Worm (Caenorhabditis elegans) whole organism, young adult: ENCODE measurements around the gene C53C11.4.

Experiments
- B0261.1 ChIP-seq: sonication (generic microtip); optimal IDR thresholded peaks from 2 replicates; lab custom pipeline; 2016; ENCODE audit warnings: mild to moderate bottlenecking, missing genetic modification characterization, moderate library complexity, missing compliant biosample characterization
- B0336.3 ChIP-seq: fragments of 200-800 bp; sonication (Bioruptor generic); IDR thresholded peaks from 2 replicates; pipeline ENCODE4 v1.3.6; 2022; ENCODE audit warnings: missing genetic modification characterization, missing compliant biosample characterization
- C06A6.2 ChIP-seq: fragments of 200-800 bp; sonication (Bioruptor generic); conservative IDR thresholded peaks from 2 replicates; pipeline ENCODE4 v1.3.6; 2022; ENCODE audit warnings: missing genetic modification characterization, missing compliant biosample characterization
- F33H1.4 ChIP-seq: fragments of 200-800 bp; sonication (Bioruptor generic); IDR thresholded peaks from 2 replicates; pipeline ENCODE4 v1.3.6; 2022; ENCODE audit warnings: missing genetic modification reagents, missing genetic modification characterization, missing compliant biosample characterization
- F57C9.4 ChIP-seq: sonication (generic microtip); optimal IDR thresholded peaks from 2 replicates; lab custom pipeline; 2017; ENCODE audit warnings: mild to moderate bottlenecking, missing genetic modification characterization, missing compliant biosample characterization
- Y53G8AR.9 ChIP-seq: fragments of 200-800 bp; sonication (Bioruptor generic); conservative IDR thresholded peaks from 2 replicates; pipeline ENCODE4 v1.3.6; 2022; ENCODE audit warnings: missing genetic modification reagents, missing genetic modification characterization, missing compliant biosample characterization
- Y67H2A.10 ChIP-seq: fragments of 200-800 bp; sonication (Bioruptor generic); conservative IDR thresholded peaks from 2 replicates; pipeline ENCODE4 v1.3.6; 2022; ENCODE audit warnings: missing genetic modification reagents, missing genetic modification characterization, missing compliant biosample characterization
- Y79H2A.3 ChIP-seq: fragments of 200-800 bp; sonication (Bioruptor generic); conservative IDR thresholded peaks from 2 replicates; pipeline ENCODE4 v1.3.6; 2022; ENCODE audit warnings: missing genetic modification reagents, missing genetic modification characterization, missing compliant biosample characterization
- atf-7 ChIP-seq: sonication (generic microtip); optimal IDR thresholded peaks from 2 replicates; lab custom pipeline; 2017; ENCODE audit warnings: mild to moderate bottlenecking, missing genetic modification characterization, missing compliant biosample characterization
- attf-5 ChIP-seq: fragments of 200-800 bp; sonication (Bioruptor generic); optimal IDR thresholded peaks from 2 replicates; lab custom pipeline; 2018; ENCODE audit warnings: mild to moderate bottlenecking, missing genetic modification characterization, missing compliant biosample characterization
- ccch-3 ChIP-seq: fragments of 200-800 bp; sonication (Bioruptor generic); optimal IDR thresholded peaks from 2 replicates; lab custom pipeline; 2018; ENCODE audit warnings: mild to moderate bottlenecking, missing genetic modification characterization, missing compliant biosample characterization
- ceh-100 ChIP-seq: fragments of 200-800 bp; sonication (Bioruptor generic); IDR thresholded peaks from 2 replicates; pipeline ENCODE4 v1.3.6; 2022; ENCODE audit warnings: missing genetic modification reagents, missing genetic modification characterization, missing compliant biosample characterization
- chd-7 ChIP-seq: sonication (generic microtip); optimal IDR thresholded peaks from 2 replicates; lab custom pipeline; 2016; ENCODE audit warnings: mild to moderate bottlenecking, missing genetic modification characterization, moderate library complexity, missing compliant biosample characterization
- dpff-1 ChIP-seq: sonication (generic microtip); optimal IDR thresholded peaks from 2 replicates; lab custom pipeline; 2017; ENCODE audit warnings: mild to moderate bottlenecking, missing genetic modification characterization, missing compliant biosample characterization
- efl-1 ChIP-seq: fragments of 150-350 bp; optimal IDR thresholded peaks from 2 replicates; lab custom pipeline; 2014; ENCODE audit warnings: missing biosample characterization, missing genetic modification reagents, missing genetic modification characterization
- ets-4 ChIP-seq: fragments of 200-800 bp; sonication (Bioruptor generic); optimal IDR thresholded peaks from 2 replicates; lab custom pipeline; 2018; ENCODE audit warnings: mild to moderate bottlenecking, missing genetic modification characterization, missing compliant biosample characterization
- fkh-3 ChIP-seq: sonication (generic microtip); optimal IDR thresholded peaks from 2 replicates; lab custom pipeline; 2016; ENCODE audit warnings: mild to moderate bottlenecking, missing genetic modification characterization, missing compliant biosample characterization
- him-1 ChIP-seq: sonication (generic microtip); optimal IDR thresholded peaks from 2 replicates; lab custom pipeline; 2016; ENCODE audit warnings: missing genotype, missing genetic modification reagents, missing genetic modification characterization, missing compliant biosample characterization
- hlh-12 ChIP-seq: sonication (generic microtip); optimal IDR thresholded peaks from 2 replicates; lab custom pipeline; 2016; ENCODE audit warnings: missing genetic modification characterization, missing compliant biosample characterization
- hrde-1 ChIP-seq: sonication (generic microtip); optimal IDR thresholded peaks from 2 replicates; lab custom pipeline; 2016; ENCODE audit warnings: missing genetic modification characterization, mild to moderate bottlenecking, missing compliant biosample characterization, moderate library complexity, missing genotype, missing genetic modification reagents, borderline replicate concordance
- let-526 ChIP-seq: fragments of 200-800 bp; sonication (Bioruptor generic); IDR thresholded peaks from 2 replicates; pipeline ENCODE4 v1.3.6; 2022; ENCODE audit warnings: missing genetic modification reagents, missing genetic modification characterization, missing compliant biosample characterization
- let-607 ChIP-seq, 2 experiments: fragments of 200-800 bp in 1 of 2; sonication (Bioruptor generic) in 1 of 2; sonication (generic microtip) in 1 of 2; optimal IDR thresholded peaks; 2 replicates each; lab custom pipeline; 2016 to 2018; ENCODE audit warnings: mild to moderate bottlenecking in 2 of 2, missing compliant biosample characterization in 2 of 2, missing genetic modification characterization in 2 of 2, moderate library complexity in 2 of 2, missing genotype in 1 of 2
- lin-35 ChIP-seq, 3 experiments: fragments of 150-350 bp in 2 of 3; sonication (generic microtip) in 1 of 3; optimal IDR thresholded peaks; 2 replicates each; lab custom pipeline; 2014 to 2018; ENCODE audit warnings: missing biosample characterization in 3 of 3, missing genetic modification characterization in 3 of 3, missing genetic modification reagents in 3 of 3
- lin-40 ChIP-seq: sonication (generic microtip); optimal IDR thresholded peaks from 2 replicates; lab custom pipeline; 2016; ENCODE audit warnings: missing genetic modification characterization, mild to moderate bottlenecking, missing compliant biosample characterization, missing genotype, missing genetic modification reagents
- madf-10 ChIP-seq: sonication (generic microtip); optimal IDR thresholded peaks from 2 replicates; lab custom pipeline; 2016; ENCODE audit warnings: mild to moderate bottlenecking, missing genetic modification characterization, missing compliant biosample characterization
- madf-8 ChIP-seq: fragments of 200-800 bp; sonication (Bioruptor generic); conservative IDR thresholded peaks from 2 replicates; pipeline ENCODE4 v1.3.6; 2022; ENCODE audit warnings: missing genetic modification reagents, missing genetic modification characterization, missing compliant biosample characterization
- mel-28 ChIP-seq: sonication (generic microtip); optimal IDR thresholded peaks from 2 replicates; lab custom pipeline; 2016; ENCODE audit warnings: borderline replicate concordance, mild to moderate bottlenecking, missing genetic modification characterization, missing compliant biosample characterization
- nfyb-1 ChIP-seq: fragments of 200-800 bp; sonication (Bioruptor generic); IDR thresholded peaks from 2 replicates; pipeline ENCODE4 v1.3.6; 2022; ENCODE audit warnings: missing genetic modification reagents, missing genetic modification characterization, missing compliant biosample characterization
- nhr-27 ChIP-seq: fragments of 200-800 bp; sonication (Bioruptor generic); optimal IDR thresholded peaks from 2 replicates; lab custom pipeline; 2018; ENCODE audit warnings: mild to moderate bottlenecking, missing genetic modification characterization, moderate library complexity, missing compliant biosample characterization
- repo-1 ChIP-seq: sonication (generic microtip); optimal IDR thresholded peaks from 2 replicates; lab custom pipeline; 2017; ENCODE audit warnings: mild to moderate bottlenecking, missing genetic modification characterization, missing compliant biosample characterization
- snpc-3.4 ChIP-seq: sonication (generic microtip); optimal IDR thresholded peaks from 2 replicates; lab custom pipeline; 2017; ENCODE audit warnings: missing genetic modification characterization, mild to moderate bottlenecking, missing compliant biosample characterization, antibody characterized with exemption, moderate library complexity, missing genotype, missing genetic modification reagents
- tbp1 ChIP-seq: fragments of 200-800 bp; sonication (Bioruptor generic); optimal IDR thresholded peaks from 2 replicates; lab custom pipeline; 2018; ENCODE audit warnings: mild to moderate bottlenecking, missing genetic modification characterization, missing compliant biosample characterization
- unc-62 ChIP-seq: fragments of 150-350 bp; optimal IDR thresholded peaks from 2 replicates; lab custom pipeline; 2014; ENCODE audit warnings: missing biosample characterization, missing genetic modification reagents, missing genetic modification characterization
- xnd-1 ChIP-seq: sonication (generic microtip); optimal IDR thresholded peaks from 2 replicates; lab custom pipeline; 2016; ENCODE audit warnings: missing genotype, missing genetic modification reagents, missing genetic modification characterization, missing compliant biosample characterization
- ztf-22 ChIP-seq: fragments of 200-800 bp; sonication (Bioruptor generic); optimal IDR thresholded peaks from 2 replicates; lab custom pipeline; 2018; ENCODE audit warnings: mild to moderate bottlenecking, missing genetic modification characterization, moderate library complexity, missing compliant biosample characterization

The C53C11.4 gene

DNA sequence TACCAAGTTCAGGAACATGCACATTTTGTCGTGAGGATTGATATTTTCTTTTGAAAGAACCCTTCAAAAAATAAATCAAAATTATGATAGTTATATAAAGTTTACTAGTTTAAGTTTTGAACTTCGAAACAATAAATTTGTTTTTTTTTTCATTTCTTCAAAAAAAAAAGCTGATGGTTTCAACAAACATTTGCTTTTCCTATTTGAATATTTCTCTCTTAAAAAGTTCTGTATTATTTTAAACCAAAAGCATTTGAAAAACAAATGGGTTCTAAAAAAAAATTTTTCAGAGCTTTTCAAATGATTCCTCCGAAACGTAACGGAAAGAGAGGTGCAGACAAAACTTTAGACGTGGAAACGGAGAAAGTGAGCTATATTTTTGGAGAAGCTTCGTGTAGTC, 29.8 kb downstream of the C53C11.4 start, which contains the start of gene C53C11.1:
Gene C53C11.1, plus strand, starts transcription at position 301 of the 400 bp plus-strand sequence.
- no peak for TF ChIP-seq F57C9.4 (tag; lab: Kevin White, UChicago)
- no peak for TF ChIP-seq Y53G8AR.9
- no peak for TF ChIP-seq mel-28 (tag; lab: Kevin White, UChicago)
- TF ChIP-seq let-607 (tag; optimal IDR thresholded peaks at IDR 0.05; lab: Kevin White, UChicago) = no peak
- TF ChIP-seq nhr-27 (tag; lab: Kevin White, UChicago) = no peak
- no peak for TF ChIP-seq ceh-100 (GFP tag; lab: Robert Waterston, UW)
- no peak for TF ChIP-seq lin-35 (GFP tag; optimal IDR thresholded peaks at IDR 0.05; lab: Kevin White, UChicago)
- no peak for TF ChIP-seq madf-10 (tag; lab: Kevin White, UChicago)
- no peak for TF ChIP-seq lin-40 (tag; lab: Kevin White, UChicago)
- no peak for TF ChIP-seq dpff-1
- no peak for TF ChIP-seq snpc-3.4 (tag; lab: Kevin White, UChicago)
- TF ChIP-seq atf-7 = no peak
- TF ChIP-seq, all 124 proteins: peak for 0

DNA sequence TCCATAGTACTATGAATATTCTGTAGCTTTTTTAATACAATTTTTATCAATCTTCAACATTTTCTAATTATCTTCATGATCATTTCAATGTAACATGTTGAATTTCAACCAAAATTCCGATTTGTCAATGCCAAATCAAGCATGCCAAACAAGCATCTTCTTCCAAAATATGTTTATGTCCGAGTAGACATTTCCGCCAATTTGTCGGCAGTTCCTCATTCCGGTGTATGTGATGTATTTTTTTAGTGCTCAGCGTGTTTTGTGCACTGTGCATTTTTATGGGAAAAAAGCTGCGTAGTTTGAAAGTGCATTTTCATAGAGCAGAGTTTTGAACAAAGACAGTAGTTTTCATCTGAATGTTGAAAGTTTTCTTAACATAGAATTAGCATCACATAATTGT, 38.7 kb downstream of the C53C11.4 start:
- TF ChIP-seq madf-8 (no peak), mel-28 (tag; lab: Kevin White, UChicago) (no peak), hrde-1 (no peak), lin-35 (GFP tag; optimal IDR thresholded peaks at IDR 0.05; lab: Kevin White, UChicago) (no peak), nhr-27 (tag; lab: Kevin White, UChicago) (no peak), repo-1 (tag; lab: Kevin White, UChicago) (no peak), ets-4 (GFP tag; lab: Kevin White, UChicago) (no peak), xnd-1 (tag; lab: Kevin White, UChicago) (no peak), attf-5 (GFP tag; lab: Kevin White, UChicago) (no peak), B0261.1 (tag; lab: Kevin White, UChicago) (no peak), ccch-3 (no peak), let-526 (GFP tag; lab: Robert Waterston, UW) (no peak), fkh-3 (tag; lab: Kevin White, UChicago) (no peak), chd-7 (tag; lab: Kevin White, UChicago) (no peak), him-1 (no peak)

DNA sequence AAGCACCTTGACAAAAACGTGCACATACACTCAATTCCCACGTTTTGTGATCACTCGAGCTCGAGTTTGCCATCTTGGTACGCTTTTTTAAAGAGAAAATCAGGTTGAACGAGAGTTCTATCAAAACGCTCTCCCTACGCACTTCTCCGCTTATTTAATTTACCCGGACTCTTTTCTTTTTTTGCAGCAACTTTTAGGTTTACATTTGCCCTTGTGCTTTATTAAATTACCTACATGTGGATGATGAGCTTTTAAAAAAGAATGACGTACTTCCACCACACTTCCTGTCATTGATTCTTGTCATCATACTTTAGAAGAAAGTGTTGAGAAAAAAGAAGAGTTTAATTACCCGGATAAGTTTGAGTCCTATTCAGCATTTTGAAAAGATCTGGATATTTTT, 41.4 kb downstream of the C53C11.4 start:
- TF ChIP-seq Y53G8AR.9 (no peak), let-607 (tag; optimal IDR thresholded peaks at IDR 0.05; lab: Kevin White, UChicago) (no peak)

DNA sequence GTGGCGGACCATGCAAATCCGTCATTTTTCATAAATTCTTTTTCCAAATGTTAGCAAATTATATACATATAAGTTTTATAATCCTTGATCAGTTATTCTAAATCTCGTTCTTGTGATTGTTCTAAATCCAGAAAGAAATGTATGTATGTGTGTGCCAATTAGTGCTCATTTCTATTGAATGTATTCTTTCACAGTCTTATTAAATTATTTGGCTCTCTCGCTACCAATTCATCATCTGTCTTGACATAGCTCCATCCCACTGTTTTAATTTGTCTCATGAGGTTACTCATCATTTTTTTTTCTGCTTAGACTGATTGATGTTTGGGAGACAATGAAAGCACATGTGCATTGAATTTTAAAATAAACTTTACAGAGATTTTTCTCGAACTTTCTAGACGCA, 44.8 kb downstream of the C53C11.4 start:
- TF ChIP-seq Y79H2A.3 (GFP tag; lab: Robert Waterston, UW) (no peak), nfyb-1 (GFP tag; lab: Robert Waterston, UW) (no peak), unc-62 (GFP tag; lab: Kevin White, UChicago) (no peak), lin-35 (GFP tag; optimal IDR thresholded peaks at IDR 0.05; lab: Kevin White, UChicago) (no peak)
- TF ChIP-seq, all 124 proteins: peak for 0

DNA sequence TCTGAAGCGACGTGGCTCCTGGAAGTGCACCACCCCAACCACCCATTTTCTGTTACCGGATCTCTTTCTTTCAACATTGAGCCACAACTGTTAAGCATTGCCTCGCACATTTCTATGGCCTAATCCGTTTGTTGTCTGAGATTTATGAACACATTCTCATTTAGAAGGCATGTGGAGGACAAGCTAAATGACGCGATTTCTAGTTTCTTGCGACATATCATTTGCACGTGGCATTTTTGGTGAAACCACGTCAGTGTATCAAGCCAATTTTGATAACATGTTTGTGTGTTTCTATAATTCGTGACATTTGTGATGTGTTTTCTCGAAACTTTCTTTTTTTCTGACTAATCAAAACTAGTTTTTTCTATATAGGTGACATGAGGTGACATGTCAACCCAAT, 46.0 kb downstream of the C53C11.4 start:
- TF ChIP-seq tbp1 (GFP tag; lab: Kevin White, UChicago) (no peak), Y79H2A.3 (GFP tag; lab: Robert Waterston, UW) (no peak), efl-1 (no peak), ztf-22 (no peak), hlh-12 (tag; lab: Kevin White, UChicago) (no peak), C06A6.2 (GFP tag; lab: Robert Waterston, UW) (no peak), Y67H2A.10 (GFP tag; lab: Robert Waterston, UW) (no peak), B0336.3 (no peak), F33H1.4 (GFP tag; lab: Robert Waterston, UW) (no peak)
